Worm (Caenorhabditis elegans): ENCODE results near the gene F19G12.11.

The F19G12.11 gene

ce11 chrX:1453770-1454169 is 27.4 kb upstream of the F19G12.11 start, which contains the start of gene cebp-1:
cebp-1 (minus strand) TSS chrX:1453868.
- TF ChIP-seq fos-1 (tag; optimal IDR thresholded peaks at IDR 0.05) (peak; percentile 89), sma-3 (GFP tag; optimal IDR thresholded peaks at IDR 0.05) (peak; percentile 23), blmp-1 (tag; optimal IDR thresholded peaks at IDR 0.05; ENCODE audit: insufficient read depth) (peak; percentile 63), nhr-25 (tag; optimal IDR thresholded peaks at IDR 0.05) (no peak), sma-9 (GFP tag; optimal IDR thresholded peaks at IDR 0.05) (peak; percentile 85), sma-9 (tag; optimal IDR thresholded peaks at IDR 0.05) (no peak), alr-1 (tag; optimal IDR thresholded peaks at IDR 0.05) (no peak), F13H6.1 (tag; optimal IDR thresholded peaks at IDR 0.05) (peak; percentile 18), unc-62 (GFP tag; optimal IDR thresholded peaks at IDR 0.05) (no peak), egl-27 (tag; optimal IDR thresholded peaks at IDR 0.05) (peak; percentile 33), R02D3.7 (tag; optimal IDR thresholded peaks at IDR 0.05) (no peak), lsy-2 (tag; optimal IDR thresholded peaks at IDR 0.05) (peak in 1 of 2 experiments; percentile 7), unc-55 (GFP tag; optimal IDR thresholded peaks at IDR 0.05) (peak; percentile 36), ama-1 (optimal IDR thresholded peaks at IDR 0.05) (peak; percentile 30)

ce11 chrX:1451816-1452602 is 25.7 kb upstream of the F19G12.11 start:
- TF ChIP-seq F13H6.1 (tag; optimal IDR thresholded peaks at IDR 0.05) (peak; percentile 20), ceh-16 (tag; optimal IDR thresholded peaks at IDR 0.05) (no peak), ztf-4 (tag; optimal IDR thresholded peaks at IDR 0.05) (peak; percentile 32), ama-1 (optimal IDR thresholded peaks at IDR 0.05) (peak; percentile 83)

DNA sequence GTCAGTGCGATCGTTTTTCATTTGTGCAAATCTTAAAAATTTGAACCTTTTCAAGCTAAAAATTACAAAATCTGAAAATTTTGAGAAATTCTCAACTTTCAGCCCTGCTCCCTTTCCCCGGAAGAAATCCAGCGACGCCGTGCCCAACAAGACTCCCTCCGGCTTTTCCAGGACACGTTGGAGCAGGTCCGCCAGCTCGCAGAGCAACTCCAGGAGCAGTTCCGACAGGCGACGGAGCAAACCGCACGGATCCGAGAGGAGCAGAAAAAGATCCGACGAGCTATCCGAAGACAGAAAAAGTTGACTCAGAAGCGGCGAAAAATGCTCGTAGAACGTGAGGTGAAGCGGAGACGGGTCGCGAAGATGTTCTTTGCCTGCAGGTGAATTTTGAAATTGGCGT is 24.9 kb upstream of the F19G12.11 start:
- TF ChIP-seq nhr-129 (tag; optimal IDR thresholded peaks at IDR 0.05) (no peak), unc-55 (GFP tag; optimal IDR thresholded peaks at IDR 0.05) (no peak), nhr-25 (tag; optimal IDR thresholded peaks at IDR 0.05) (no peak), blmp-1 (tag; optimal IDR thresholded peaks at IDR 0.05; ENCODE audit: insufficient read depth) (no peak), lsy-2 (tag; optimal IDR thresholded peaks at IDR 0.05) (no peak), peb-1 (tag; optimal IDR thresholded peaks at IDR 0.05) (no peak), ztf-11 (tag; optimal IDR thresholded peaks at IDR 0.05) (no peak), snpc-4 (tag; optimal IDR thresholded peaks at IDR 0.05) (no peak), fos-1 (tag; optimal IDR thresholded peaks at IDR 0.05) (no peak), nhr-77 (tag; optimal IDR thresholded peaks at IDR 0.05) (no peak), nhr-21 (tag; optimal IDR thresholded peaks at IDR 0.05) (no peak), mbf-1 (tag; optimal IDR thresholded peaks at IDR 0.05) (no peak)

DNA sequence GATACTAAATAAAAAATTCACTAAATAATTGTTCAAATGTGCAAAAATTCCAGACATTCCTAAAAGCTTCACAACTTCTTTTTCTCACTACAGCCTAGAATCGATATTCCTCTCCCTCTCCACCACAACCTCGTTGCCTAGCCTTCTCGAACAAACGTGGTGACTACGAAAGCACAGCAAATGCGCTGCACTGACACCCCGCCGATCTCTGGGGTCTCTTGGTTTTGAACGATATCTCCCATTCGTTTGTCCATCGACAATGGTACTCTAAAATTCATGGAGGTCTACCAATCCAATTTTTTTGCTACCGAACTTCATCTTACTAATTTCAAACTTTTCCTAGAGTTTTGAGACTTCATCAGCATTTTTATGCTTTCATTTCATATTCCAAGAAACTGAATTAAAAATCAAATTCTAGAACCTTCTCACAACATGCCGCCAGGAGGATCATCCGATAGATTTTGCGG is 24.1 kb upstream of the F19G12.11 start, which contains the start of gene W05H7.1:
TSS of gene W05H7.1 (plus strand) at position 417 of the 467 bp plus-strand sequence.
- peak in 1 of 2 experiments; percentile 51 for TF ChIP-seq lsy-2 (tag; optimal IDR thresholded peaks at IDR 0.05)
- no peak for TF ChIP-seq nhr-12 (tag; optimal IDR thresholded peaks at IDR 0.05)
- peak; percentile 70 for TF ChIP-seq nhr-129 (tag; optimal IDR thresholded peaks at IDR 0.05)
- TF ChIP-seq nhr-237 (tag; optimal IDR thresholded peaks at IDR 0.05), result no peak
- TF ChIP-seq mab-5 (tag; optimal IDR thresholded peaks at IDR 0.05), result no peak
- peak; percentile 3 for TF ChIP-seq sma-3 (GFP tag; optimal IDR thresholded peaks at IDR 0.05)
- no peak for TF ChIP-seq snpc-4 (tag; optimal IDR thresholded peaks at IDR 0.05)
- TF ChIP-seq nhr-25 (tag; optimal IDR thresholded peaks at IDR 0.05), result peak; percentile 38
- peak; percentile 28 for TF ChIP-seq sma-9 (GFP tag; optimal IDR thresholded peaks at IDR 0.05)
- no peak for TF ChIP-seq sma-9 (tag; optimal IDR thresholded peaks at IDR 0.05)
- no peak for TF ChIP-seq nhr-11 (tag; optimal IDR thresholded peaks at IDR 0.05)
- TF ChIP-seq unc-55 (GFP tag; optimal IDR thresholded peaks at IDR 0.05), result peak; percentile 72
- TF ChIP-seq fos-1 (tag; optimal IDR thresholded peaks at IDR 0.05), result peak; percentile 18
- peak; percentile 37 for TF ChIP-seq F13H6.1 (tag; optimal IDR thresholded peaks at IDR 0.05)
- peak; percentile 60 for TF ChIP-seq C34F6.9 (tag; optimal IDR thresholded peaks at IDR 0.05)
- peak; percentile 51 for TF ChIP-seq crh-2 (tag; optimal IDR thresholded peaks at IDR 0.05)
- TF ChIP-seq mdl-1 (tag; optimal IDR thresholded peaks at IDR 0.05), result peak in 1 of 2 experiments; percentile 22
- TF ChIP-seq lin-11 (tag; optimal IDR thresholded peaks at IDR 0.05), result peak; percentile 41
- TF ChIP-seq nhr-10 (tag; optimal IDR thresholded peaks at IDR 0.05), result no peak
- TF ChIP-seq lin-13 (GFP tag; optimal IDR thresholded peaks at IDR 0.05), result peak; percentile 14
- no peak for TF ChIP-seq egl-27 (tag; optimal IDR thresholded peaks at IDR 0.05)

Data from whole organism, L2 larva.